Fruit fly (Drosophila melanogaster) whole organism, embryonic: ENCODE results near the gene iav.

Experiments used
- Asciz ChIP-seq: fragments of 200-800 bp; sonication (Bioruptor generic); optimal IDR thresholded peaks from 2 replicates; lab custom pipeline; 2017; ENCODE audit warnings: missing biosample characterization, mild to moderate bottlenecking, missing genetic modification characterization, missing genetic modification reagents
- Blimp-1 ChIP-seq: fragments of 200-800 bp; sonication (Bioruptor generic); optimal IDR thresholded peaks from 3 replicates; lab custom pipeline; 2018; ENCODE audit warnings: missing biosample characterization, missing genetic modification characterization, mild to moderate bottlenecking, moderate library complexity, missing genetic modification reagents
- BtbVII ChIP-seq: fragments of 200-800 bp; sonication (Bioruptor generic); optimal IDR thresholded peaks from 3 replicates; lab custom pipeline; 2017; ENCODE audit warnings: missing biosample characterization, mild to moderate bottlenecking, missing genetic modification characterization
- CG10462 ChIP-seq: fragments of 200-800 bp; sonication (Bioruptor generic); optimal IDR thresholded peaks from 2 replicates; lab custom pipeline; 2016; ENCODE audit warnings: missing biosample characterization, missing genetic modification characterization
- CG11695 ChIP-seq: fragments of 200-800 bp; sonication (Bioruptor generic); IDR thresholded peaks from 3 replicates; pipeline ENCODE4 v1.3.6; 2022; ENCODE audit warnings: missing biosample characterization, missing genetic modification characterization
- CG13296 ChIP-seq: fragments of 200-800 bp; sonication (Bioruptor generic); optimal IDR thresholded peaks from 3 replicates; lab custom pipeline; 2018; ENCODE audit warnings: missing biosample characterization, mild to moderate bottlenecking, missing genetic modification characterization
- CG13894 ChIP-seq: fragments of 200-800 bp; sonication (Bioruptor generic); optimal IDR thresholded peaks from 3 replicates; lab custom pipeline; 2018; ENCODE audit warnings: missing biosample characterization, mild to moderate bottlenecking, missing genetic modification characterization, moderate library complexity
- CG17186 ChIP-seq: fragments of 200-800 bp; sonication (Bioruptor generic); optimal IDR thresholded peaks from 3 replicates; lab custom pipeline; 2017; ENCODE audit warnings: missing biosample characterization, missing genetic modification reagents, missing genetic modification characterization
- CG17328 ChIP-seq: fragments of 200-800 bp; sonication (Bioruptor generic); IDR thresholded peaks from 2 replicates; pipeline ENCODE4 v1.3.6; 2022; ENCODE audit warnings: missing biosample characterization, missing genetic modification characterization
- CG17568 ChIP-seq: fragments of 200-800 bp; sonication (Bioruptor generic); optimal IDR thresholded peaks from 2 replicates; lab custom pipeline; 2018; ENCODE audit warnings: missing biosample characterization, mild to moderate bottlenecking, missing genetic modification characterization, moderate library complexity
- CG18599 ChIP-seq: fragments of 200-800 bp; sonication (Bioruptor generic); optimal IDR thresholded peaks from 3 replicates; lab custom pipeline; 2017; ENCODE audit warnings: missing biosample characterization, missing genetic modification characterization, mild to moderate bottlenecking, moderate library complexity, missing genetic modification reagents
- CG2199 ChIP-seq: fragments of 200-800 bp; sonication (Bioruptor generic); IDR thresholded peaks from 3 replicates; pipeline ENCODE4 v1.3.6; 2022; ENCODE audit warnings: missing biosample characterization, missing genetic modification characterization
- CG30431 ChIP-seq: fragments of 200-800 bp; sonication (Bioruptor generic); optimal IDR thresholded peaks from 2 replicates; lab custom pipeline; 2017; ENCODE audit warnings: missing biosample characterization, missing genetic modification characterization
- CG3407 ChIP-seq: fragments of 200-800 bp; sonication (Bioruptor generic); optimal IDR thresholded peaks from 2 replicates; lab custom pipeline; 2018; ENCODE audit warnings: missing biosample characterization, mild to moderate bottlenecking, missing genetic modification characterization
- CG34224 ChIP-seq: fragments of 200-800 bp; sonication (Bioruptor generic); IDR thresholded peaks from 3 replicates; pipeline ENCODE4 v1.3.6; 2022; ENCODE audit warnings: missing biosample characterization, missing genetic modification characterization; ENCODE audit not compliant: partially characterized antibody
- CG34422 ChIP-seq: fragments of 200-800 bp; sonication (Bioruptor generic); IDR thresholded peaks from 3 replicates; pipeline ENCODE4 v1.3.6; 2022; ENCODE audit warnings: missing biosample characterization, missing genetic modification characterization
- CG5180 ChIP-seq: fragments of 200-800 bp; sonication (Bioruptor generic); optimal IDR thresholded peaks from 3 replicates; lab custom pipeline; 2017; ENCODE audit warnings: missing biosample characterization, missing genetic modification characterization, mild to moderate bottlenecking, moderate library complexity, missing genetic modification reagents
- CG6272 ChIP-seq: fragments of 200-800 bp; sonication (Bioruptor generic); IDR thresholded peaks from 2 replicates; pipeline ENCODE4 v1.3.6; 2022; ENCODE audit warnings: missing biosample characterization, missing genetic modification characterization
- CG7963 ChIP-seq: fragments of 200-800 bp; sonication (Bioruptor generic); IDR thresholded peaks from 3 replicates; pipeline ENCODE4 v1.3.6; 2022; ENCODE audit warnings: missing biosample characterization, missing genetic modification characterization; ENCODE audit not compliant: partially characterized antibody
- Doc3 ChIP-seq: fragments of 200-800 bp; sonication (Bioruptor generic); IDR thresholded peaks from 3 replicates; pipeline ENCODE4 v1.3.6; 2022; ENCODE audit warnings: missing biosample characterization, missing genetic modification characterization; ENCODE audit not compliant: partially characterized antibody
- Eip74EF ChIP-seq, 2 experiments: fragments of 200-800 bp in 1 of 2; fragments of >200 bp in 1 of 2; sonication (Bioruptor generic) in 1 of 2; optimal IDR thresholded peaks; 2 replicates each; lab custom pipeline; 2017 to 2019; ENCODE audit warnings: missing biosample characterization in 2 of 2, missing genetic modification characterization in 2 of 2, mild to moderate bottlenecking in 1 of 2, moderate library complexity in 1 of 2
- Hmr ChIP-seq: fragments of 200-800 bp; sonication (Bioruptor generic); optimal IDR thresholded peaks from 3 replicates; lab custom pipeline; 2017; ENCODE audit warnings: mild to moderate bottlenecking, missing biosample characterization, missing genetic modification reagents, missing genetic modification characterization
- Hr78 ChIP-seq, 2 experiments: fragments of 200-800 bp in 1 of 2; fragments of >200 bp in 1 of 2; sonication (Bioruptor generic) in 1 of 2; optimal IDR thresholded peaks; 2 replicates each; lab custom pipeline; 2017 to 2019; ENCODE audit warnings: missing biosample characterization in 2 of 2, missing genetic modification characterization in 2 of 2, mild to moderate bottlenecking in 1 of 2, moderate library complexity in 1 of 2
- Lhr ChIP-seq: fragments of 200-800 bp; sonication (Bioruptor generic); optimal IDR thresholded peaks from 3 replicates; lab custom pipeline; 2017; ENCODE audit warnings: mild to moderate bottlenecking, missing biosample characterization, missing genetic modification reagents, missing genetic modification characterization
- Max ChIP-seq: fragments of 200-800 bp; sonication (Bioruptor generic); optimal IDR thresholded peaks from 2 replicates; lab custom pipeline; 2016; ENCODE audit warnings: missing biosample characterization, mild to moderate bottlenecking, missing genetic modification characterization
- Ravus ChIP-seq: fragments of 200-800 bp; sonication (Bioruptor generic); IDR thresholded peaks from 2 replicates; pipeline ENCODE4 v1.3.6; 2022; ENCODE audit warnings: missing biosample characterization, missing genetic modification characterization
- Sry-δ ChIP-seq: fragments of 200-800 bp; sonication (Bioruptor generic); optimal IDR thresholded peaks from 2 replicates; lab custom pipeline; 2016; ENCODE audit warnings: missing biosample characterization, missing genetic modification characterization
- TFAM ChIP-seq: fragments of 200-800 bp; sonication (Bioruptor generic); optimal IDR thresholded peaks from 2 replicates; lab custom pipeline; 2017; ENCODE audit warnings: missing biosample characterization, missing genetic modification characterization, inconsistent platforms
- abd-A ChIP-seq: fragments of 200-800 bp; sonication (Bioruptor generic); optimal IDR thresholded peaks from 3 replicates; lab custom pipeline; 2019; ENCODE audit warnings: missing biosample characterization, mild to moderate bottlenecking, missing genetic modification characterization, moderate library complexity
- amos ChIP-seq: fragments of 200-800 bp; sonication (Bioruptor generic); IDR thresholded peaks from 2 replicates; pipeline ENCODE4 v1.3.6; 2022; ENCODE audit warnings: missing biosample characterization, missing genetic modification characterization; ENCODE audit not compliant: partially characterized antibody
- ash1 ChIP-seq: fragments of 200-800 bp; sonication (Bioruptor generic); optimal IDR thresholded peaks from 2 replicates; lab custom pipeline; 2018; ENCODE audit warnings: missing biosample characterization, mild to moderate bottlenecking, missing genetic modification characterization
- corto ChIP-seq: fragments of 200-800 bp; sonication (Bioruptor generic); optimal IDR thresholded peaks from 2 replicates; lab custom pipeline; 2016; ENCODE audit warnings: missing biosample characterization, mild to moderate bottlenecking, missing genetic modification characterization, moderate library complexity
- ems ChIP-seq: fragments of 200-800 bp; sonication (Bioruptor generic); optimal IDR thresholded peaks from 3 replicates; lab custom pipeline; 2016; ENCODE audit warnings: missing biosample characterization, missing genetic modification characterization
- ftz-f1 ChIP-seq: fragments of 200-800 bp; sonication (Bioruptor generic); optimal IDR thresholded peaks from 2 replicates; lab custom pipeline; 2016; ENCODE audit warnings: missing biosample characterization, missing genetic modification characterization
- hth ChIP-seq: fragments of >200 bp; optimal IDR thresholded peaks from 2 replicates; lab custom pipeline; 2017; ENCODE audit warnings: inconsistent platforms
- nmo ChIP-seq: fragments of 200-800 bp; sonication (Bioruptor generic); optimal IDR thresholded peaks from 2 replicates; lab custom pipeline; 2018; ENCODE audit warnings: missing biosample characterization, mild to moderate bottlenecking, missing genetic modification characterization, moderate library complexity
- peb ChIP-seq: fragments of 200-800 bp; sonication (Bioruptor generic); IDR thresholded peaks from 2 replicates; pipeline ENCODE4 v1.3.6; 2022; ENCODE audit warnings: missing biosample characterization, missing genetic modification characterization
- repo ChIP-seq: fragments of 200-800 bp; sonication (Bioruptor generic); optimal IDR thresholded peaks from 2 replicates; lab custom pipeline; 2016; ENCODE audit warnings: missing biosample characterization, missing genetic modification characterization
- sd ChIP-seq: fragments of 200-800 bp; sonication (Bioruptor generic); optimal IDR thresholded peaks from 3 replicates; lab custom pipeline; 2018; ENCODE audit warnings: missing biosample characterization, mild to moderate bottlenecking, missing genetic modification characterization, moderate library complexity
- sim ChIP-seq: fragments of 200-800 bp; sonication (Bioruptor generic); IDR thresholded peaks from 2 replicates; pipeline ENCODE4 v1.3.6; 2022; ENCODE audit warnings: missing biosample characterization, missing genetic modification characterization
- slp2 ChIP-seq: fragments of 200-800 bp; sonication (Bioruptor generic); optimal IDR thresholded peaks from 2 replicates; lab custom pipeline; 2016; ENCODE audit warnings: missing biosample characterization, missing genetic modification characterization
- sob ChIP-seq: fragments of 200-800 bp; sonication (Bioruptor generic); IDR thresholded peaks from 2 replicates; pipeline ENCODE4 v1.3.6; 2022; ENCODE audit warnings: missing biosample characterization, missing genetic modification characterization
- sug ChIP-seq: fragments of 200-800 bp; optimal IDR thresholded peaks from 2 replicates; lab custom pipeline; 2019; ENCODE audit warnings: missing biosample characterization, mild to moderate bottlenecking, missing genetic modification characterization, moderate library complexity
- tll ChIP-seq, 2 experiments: fragments of 200-800 bp in 1 of 2; fragments of >200 bp in 1 of 2; sonication (Bioruptor generic) in 1 of 2; optimal IDR thresholded peaks; 2 replicates each; lab custom pipeline; 2017 to 2019; ENCODE audit warnings: missing biosample characterization in 2 of 2, missing genetic modification characterization in 2 of 2, mild to moderate bottlenecking in 1 of 2, moderate library complexity in 1 of 2
- unpg ChIP-seq: fragments of 200-800 bp; sonication (Bioruptor generic); optimal IDR thresholded peaks from 3 replicates; lab custom pipeline; 2018; ENCODE audit warnings: missing biosample characterization, mild to moderate bottlenecking, missing genetic modification characterization, moderate library complexity
- wdn ChIP-seq: fragments of 200-800 bp; sonication (Bioruptor generic); IDR thresholded peaks from 2 replicates; pipeline ENCODE4 v1.3.6; 2022; ENCODE audit warnings: missing biosample characterization, missing genetic modification characterization
- wek ChIP-seq: fragments of 200-800 bp; sonication (Bioruptor generic); optimal IDR thresholded peaks from 3 replicates; lab custom pipeline; 2018; ENCODE audit warnings: missing biosample characterization, mild to moderate bottlenecking, missing genetic modification characterization, moderate library complexity
- zfh2 ChIP-seq: fragments of 200-800 bp; sonication (Bioruptor generic); optimal IDR thresholded peaks from 2 replicates; lab custom pipeline; 2016; ENCODE audit warnings: missing biosample characterization, missing genetic modification characterization

The iav gene

DNA sequence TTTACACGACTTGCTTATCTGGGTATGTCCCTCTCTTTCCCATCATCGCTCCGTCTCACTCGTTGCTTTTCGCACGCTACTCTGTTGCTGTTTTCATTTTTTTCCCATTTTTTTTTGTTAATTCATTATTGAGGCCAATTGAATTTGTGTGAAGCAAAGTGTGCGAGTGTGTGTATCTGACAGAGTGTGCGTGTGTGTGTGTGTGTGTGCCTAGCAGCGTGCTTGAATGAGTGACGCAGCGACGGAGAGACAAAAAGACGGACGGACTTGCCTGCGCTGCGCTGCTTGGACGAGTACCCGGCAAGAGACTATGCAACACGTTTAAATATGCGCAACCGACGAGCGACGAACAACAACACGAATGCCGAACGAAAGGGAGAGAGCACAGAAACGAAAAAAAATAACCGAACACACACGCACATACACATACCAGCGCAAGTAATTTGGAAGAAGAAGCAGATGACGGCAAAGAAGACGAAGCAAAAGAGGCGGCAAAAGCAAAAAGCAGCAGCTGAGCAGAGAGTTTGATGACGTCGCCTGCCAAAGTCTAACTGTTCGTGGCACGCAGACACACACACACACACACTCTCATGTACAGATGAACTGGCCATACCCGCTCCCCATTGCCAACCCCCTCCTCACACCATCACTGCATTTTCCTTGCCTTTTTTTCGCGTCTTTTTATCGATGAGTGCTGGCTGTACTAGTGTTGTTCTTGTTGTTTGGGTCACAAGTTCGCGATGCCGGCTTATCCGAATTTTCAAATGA lies 48.9 kb downstream of the iav start (continued):
- TF ChIP-seq Eip74EF (GFP tag; optimal IDR thresholded peaks at IDR 0.05; lab: Kevin White, UChicago) (no peak), CG34224 (peak; percentile 34; the same call in 1 of the 3 replicates), CG13894 (tag; lab: Kevin White, UChicago) (peak; percentile 70), unpg (GFP tag; lab: Kevin White, UChicago) (no peak), Hr78 (GFP tag; optimal IDR thresholded peaks at IDR 0.05; lab: Kevin White, UChicago) (no peak), Hmr (GFP tag; lab: Kevin White, UChicago) (no peak), CG17568 (GFP tag; lab: Kevin White, UChicago) (no peak), CG18599 (no peak), Lhr (GFP tag; lab: Kevin White, UChicago) (no peak), CG13296 (GFP tag; lab: Kevin White, UChicago) (no peak), Asciz (no peak), zfh2 (GFP tag; lab: Kevin White, UChicago) (peak; percentile 89), wek (GFP tag; lab: Kevin White, UChicago) (no peak), hth (lab: Kevin White, UChicago) (no peak), tll (GFP tag; optimal IDR thresholded peaks at IDR 0.05; lab: Kevin White, UChicago) (peak in 1 of 2 experiments; percentile 8), amos (GFP tag; lab: Robert Waterston, UW) (no peak), sug (tag; lab: Kevin White, UChicago) (no peak), CG11695 (no peak), Blimp-1 (no peak), CG17328 (no peak), BtbVII (GFP tag; lab: Kevin White, UChicago) (no peak), CG7963 (GFP tag; lab: Robert Waterston, UW) (no peak), ftz-f1 (no peak), ash1 (no peak), wdn (GFP tag; lab: Robert Waterston, UW) (no peak), abd-A (tag; lab: Kevin White, UChicago) (peak; percentile 92), TFAM (no peak), Max (GFP tag; lab: Kevin White, UChicago) (no peak), CG34422 (GFP tag; lab: Robert Waterston, UW) (no peak), repo (GFP tag; lab: Kevin White, UChicago) (no peak), peb (GFP tag; lab: Robert Waterston, UW) (no peak), Doc3 (no peak), sob (no peak), nmo (GFP tag; lab: Kevin White, UChicago) (no peak), CG3407 (no peak), corto (GFP tag; lab: Kevin White, UChicago) (no peak), CG10462 (GFP tag; lab: Kevin White, UChicago) (no peak), CG6272 (GFP tag; lab: Robert Waterston, UW) (no peak), CG5180 (GFP tag; lab: Kevin White, UChicago) (peak; percentile 68), CG2199 (0 out of 3 replicates have a peak, but pooled peaks have one; percentile 51), sd (tag; lab: Kevin White, UChicago) (peak; percentile 71), slp2 (GFP tag; lab: Kevin White, UChicago) (no peak), Ravus (GFP tag; lab: Robert Waterston, UW) (no peak), CG30431 (GFP tag; lab: Kevin White, UChicago) (no peak), Sry-δ (GFP tag; lab: Kevin White, UChicago) (no peak), sim (GFP tag; lab: Robert Waterston, UW) (no peak), CG17186 (GFP tag; lab: Kevin White, UChicago) (no peak), ems (GFP tag; lab: Kevin White, UChicago) (no peak)
